Worm (Caenorhabditis elegans) whole organism, midembryonic: ENCODE data around the gene Y75B8A.32.

Source experiments
- T22C8.4 ChIP-seq: fragments of 200-800 bp; sonication (Bioruptor generic); IDR thresholded peaks from 2 replicates; pipeline ENCODE4 v1.3.6; 2022; ENCODE audit warnings: missing genetic modification characterization, missing compliant biosample characterization
- cog-1 ChIP-seq: sonication (generic microtip); optimal IDR thresholded peaks from 2 replicates; lab custom pipeline; 2016; ENCODE audit warnings: missing genetic modification characterization, missing compliant biosample characterization
- flt-1 ChIP-seq: fragments of 200-800 bp; sonication (Bioruptor generic); IDR thresholded peaks from 2 replicates; pipeline ENCODE4 v1.3.6; 2022; ENCODE audit warnings: missing genetic modification characterization, missing compliant biosample characterization
- klf-2 ChIP-seq: fragments of 200-800 bp; sonication (Bioruptor generic); conservative IDR thresholded peaks from 2 replicates; pipeline ENCODE4 v1.3.6; 2022; ENCODE audit warnings: missing genetic modification reagents, missing genetic modification characterization, missing compliant biosample characterization
- med-1 ChIP-seq: sonication (generic microtip); optimal IDR thresholded peaks from 2 replicates; lab custom pipeline; 2017; ENCODE audit warnings: missing genetic modification characterization, mild to moderate bottlenecking, missing compliant biosample characterization, antibody characterized with exemption, missing genetic modification reagents; ENCODE audit not compliant: insufficient read depth
- ref-1 ChIP-seq: fragments of 200-800 bp; sonication (Bioruptor generic); conservative IDR thresholded peaks from 2 replicates; pipeline ENCODE4 v1.3.6; 2022; ENCODE audit warnings: missing genetic modification reagents, missing genetic modification characterization, missing compliant biosample characterization
- tab-1 ChIP-seq: fragments of 200-800 bp; sonication (Bioruptor generic); IDR thresholded peaks from 2 replicates; pipeline ENCODE4 v1.3.6; 2022; ENCODE audit warnings: missing genetic modification characterization, missing compliant biosample characterization
- ztf-23 ChIP-seq: fragments of 200-800 bp; sonication (Bioruptor generic); IDR thresholded peaks from 2 replicates; pipeline ENCODE4 v1.3.6; 2022; ENCODE audit warnings: missing genetic modification reagents, missing genetic modification characterization, missing compliant biosample characterization
- ztf-29 ChIP-seq: fragments of 200-800 bp; sonication (Bioruptor generic); IDR thresholded peaks from 2 replicates; pipeline ENCODE4 v1.3.6; 2022; ENCODE audit warnings: missing genetic modification reagents, missing genetic modification characterization, missing compliant biosample characterization

Y75B8A.32 gene

ce11 chrIII:12373306-12373705 lies 14.9 kb upstream of the Y75B8A.32 start:
- TF ChIP-seq flt-1 (GFP tag; lab: Robert Waterston, UW) (no peak), klf-2 (no peak), med-1 (GFP tag; lab: Kevin White, UChicago) (no peak), T22C8.4 (GFP tag; lab: Robert Waterston, UW) (no peak), ztf-29 (GFP tag; lab: Robert Waterston, UW) (no peak)

ce11 chrIII:12372080-12373065 lies 14.0 kb upstream of the Y75B8A.32 start:
- TF ChIP-seq med-1 (GFP tag; lab: Kevin White, UChicago) (no peak), T22C8.4 (GFP tag; lab: Robert Waterston, UW) (no peak), ref-1 (GFP tag; lab: Robert Waterston, UW) (no peak), ztf-29 (GFP tag; lab: Robert Waterston, UW) (no peak), flt-1 (GFP tag; lab: Robert Waterston, UW) (no peak), klf-2 (no peak), tab-1 (GFP tag; lab: Robert Waterston, UW) (no peak), ztf-23 (GFP tag; lab: Robert Waterston, UW) (no peak), cog-1 (tag; lab: Kevin White, UChicago) (no peak)

- TF ChIP-seq med-1 (GFP tag; lab: Kevin White, UChicago): no peak
Observed at ce11 chrIII:12370011-12370506, 11.7 kb upstream of the Y75B8A.32 start, which contains the start of gene rpt-6. rpt-6 (plus strand) TSS chrIII:12370456.

ce11 chrIII:12369476-12369875 lies 11.1 kb upstream of the Y75B8A.32 start:
- TF ChIP-seq ztf-23 (GFP tag; lab: Robert Waterston, UW) (peak; percentile 50; the same call in 1 of the 2 replicates), T22C8.4 (GFP tag; lab: Robert Waterston, UW) (no peak)

- no peak; the same call in 1 of the 2 replicates for TF ChIP-seq ztf-23 (GFP tag; lab: Robert Waterston, UW)
- no peak for TF ChIP-seq ref-1 (GFP tag; lab: Robert Waterston, UW)
- TF ChIP-seq T22C8.4 (GFP tag; lab: Robert Waterston, UW): 0 out of 2 replicates have a peak, but pooled peaks have one; percentile 37
- TF ChIP-seq med-1 (GFP tag; lab: Kevin White, UChicago): no peak
- peak; percentile 37; the same call in 1 of the 2 replicates for TF ChIP-seq tab-1 (GFP tag; lab: Robert Waterston, UW)
- no peak for TF ChIP-seq cog-1 (tag; lab: Kevin White, UChicago)
- peak; percentile 17; the same call in 1 of the 2 replicates for TF ChIP-seq ztf-29 (GFP tag; lab: Robert Waterston, UW)
- peak; percentile 34; the same call in 1 of the 2 replicates for TF ChIP-seq flt-1 (GFP tag; lab: Robert Waterston, UW)
- TF ChIP-seq klf-2: no peak
Observed at ce11 chrIII:12368462-12369306, 10.3 kb upstream of the Y75B8A.32 start, which contains the start of gene his-72. his-72 (minus strand) TSS chrIII:12369050.

ce11 chrIII:12367891-12368290 lies 9.5 kb upstream of the Y75B8A.32 start:
- TF ChIP-seq klf-2 (0 out of 2 replicates have a peak, but pooled peaks have one; percentile 15), ztf-29 (GFP tag; lab: Robert Waterston, UW) (no peak), med-1 (GFP tag; lab: Kevin White, UChicago) (no peak), ref-1 (GFP tag; lab: Robert Waterston, UW) (no peak), flt-1 (GFP tag; lab: Robert Waterston, UW) (no peak), ztf-23 (GFP tag; lab: Robert Waterston, UW) (no peak), cog-1 (tag; lab: Kevin White, UChicago) (no peak), T22C8.4 (GFP tag; lab: Robert Waterston, UW) (peak; percentile 6; the same call in 1 of the 2 replicates), tab-1 (GFP tag; lab: Robert Waterston, UW) (no peak)

ce11 chrIII:12366989-12367557 lies 8.7 kb upstream of the Y75B8A.32 start, which contains the start of gene Y75B8A.33:
Y75B8A.33 (minus strand) TSS chrIII:12367373.
- TF ChIP-seq med-1 (GFP tag; lab: Kevin White, UChicago) (no peak), ref-1 (GFP tag; lab: Robert Waterston, UW) (no peak), flt-1 (GFP tag; lab: Robert Waterston, UW) (peak; percentile 66; the same call in 1 of the 2 replicates)

- TF ChIP-seq ref-1 (GFP tag; lab: Robert Waterston, UW): no peak
- TF ChIP-seq T22C8.4 (GFP tag; lab: Robert Waterston, UW): no peak
- no peak for TF ChIP-seq ztf-29 (GFP tag; lab: Robert Waterston, UW)
Observed at ce11 chrIII:12359265-12359664, 904 bp upstream of the Y75B8A.32 start, which contains the start of gene Y75B8A.34. Y75B8A.34 (plus strand) TSS chrIII:12359565.

ce11 chrIII:12356588-12356987 lies 1.8 kb downstream of the Y75B8A.32 start:
- TF ChIP-seq cog-1 (tag; lab: Kevin White, UChicago) (no peak), ztf-29 (GFP tag; lab: Robert Waterston, UW) (no peak), ztf-23 (GFP tag; lab: Robert Waterston, UW) (no peak)
